Worm (Caenorhabditis elegans) whole organism, L4/young adult: ENCODE measurements around the gene R08E3.3.

Source experiments
- W03F9.2 ChIP-seq: fragments of 150-350 bp; optimal IDR thresholded peaks from 2 replicates; lab custom pipeline; 2014; ENCODE audit warnings: missing biosample characterization, missing genetic modification characterization
- him-1 ChIP-seq: sonication (generic microtip); optimal IDR thresholded peaks from 2 replicates; lab custom pipeline; 2016; ENCODE audit warnings: missing genotype, missing genetic modification reagents, missing genetic modification characterization, missing compliant biosample characterization

- TF ChIP-seq W03F9.2 (tag; lab: Kevin White, UChicago): no peak
- TF ChIP-seq him-1: no peak
These were observed 27.8 kb upstream of the R08E3.3 start for ce11 chrX:4790614-4791013.
